Worm (Caenorhabditis elegans) whole organism, midembryonic: ENCODE data around the gene K07C11.10.
A peak's percentile ranks its signal among the peaks of the same experiment; 100 is the strongest.

Experiments used
- T22C8.4 ChIP-seq: fragments of 200-800 bp; sonication (Bioruptor generic); IDR thresholded peaks from 2 replicates; pipeline ENCODE4 v1.3.6; 2022; ENCODE audit warnings: missing genetic modification characterization, missing compliant biosample characterization
- cog-1 ChIP-seq: sonication (generic microtip); optimal IDR thresholded peaks from 2 replicates; lab custom pipeline; 2016; ENCODE audit warnings: missing genetic modification characterization, missing compliant biosample characterization
- flt-1 ChIP-seq: fragments of 200-800 bp; sonication (Bioruptor generic); IDR thresholded peaks from 2 replicates; pipeline ENCODE4 v1.3.6; 2022; ENCODE audit warnings: missing genetic modification characterization, missing compliant biosample characterization
- klf-2 ChIP-seq: fragments of 200-800 bp; sonication (Bioruptor generic); conservative IDR thresholded peaks from 2 replicates; pipeline ENCODE4 v1.3.6; 2022; ENCODE audit warnings: missing genetic modification reagents, missing genetic modification characterization, missing compliant biosample characterization
- med-1 ChIP-seq: sonication (generic microtip); optimal IDR thresholded peaks from 2 replicates; lab custom pipeline; 2017; ENCODE audit warnings: missing genetic modification characterization, mild to moderate bottlenecking, missing compliant biosample characterization, antibody characterized with exemption, missing genetic modification reagents; ENCODE audit not compliant: insufficient read depth
- ref-1 ChIP-seq: fragments of 200-800 bp; sonication (Bioruptor generic); conservative IDR thresholded peaks from 2 replicates; pipeline ENCODE4 v1.3.6; 2022; ENCODE audit warnings: missing genetic modification reagents, missing genetic modification characterization, missing compliant biosample characterization
- tab-1 ChIP-seq: fragments of 200-800 bp; sonication (Bioruptor generic); IDR thresholded peaks from 2 replicates; pipeline ENCODE4 v1.3.6; 2022; ENCODE audit warnings: missing genetic modification characterization, missing compliant biosample characterization
- ztf-23 ChIP-seq: fragments of 200-800 bp; sonication (Bioruptor generic); IDR thresholded peaks from 2 replicates; pipeline ENCODE4 v1.3.6; 2022; ENCODE audit warnings: missing genetic modification reagents, missing genetic modification characterization, missing compliant biosample characterization
- ztf-29 ChIP-seq: fragments of 200-800 bp; sonication (Bioruptor generic); IDR thresholded peaks from 2 replicates; pipeline ENCODE4 v1.3.6; 2022; ENCODE audit warnings: missing genetic modification reagents, missing genetic modification characterization, missing compliant biosample characterization

The K07C11.10 gene

ce11 chrV:8262212-8262611, 35.5 kb upstream of the K07C11.10 start:
- TF ChIP-seq ref-1 (GFP tag; lab: Robert Waterston, UW) = no peak
- no peak for TF ChIP-seq ztf-23
- TF ChIP-seq ztf-29 = no peak
- no peak for TF ChIP-seq med-1 (GFP tag; lab: Kevin White, UChicago)
- TF ChIP-seq klf-2 (GFP tag; lab: Robert Waterston, UW) = no peak
- no peak for TF ChIP-seq tab-1 (GFP tag; lab: Robert Waterston, UW)
- TF ChIP-seq flt-1 (GFP tag; lab: Robert Waterston, UW) = no peak
- TF ChIP-seq T22C8.4 (GFP tag; lab: Robert Waterston, UW) = no peak
- no peak for TF ChIP-seq cog-1 (tag; lab: Kevin White, UChicago)

- TF ChIP-seq med-1 (GFP tag; lab: Kevin White, UChicago) (no peak), flt-1 (GFP tag; lab: Robert Waterston, UW) (no peak), T22C8.4 (GFP tag; lab: Robert Waterston, UW) (no peak), ztf-23 (no peak), ref-1 (GFP tag; lab: Robert Waterston, UW) (no peak), klf-2 (GFP tag; lab: Robert Waterston, UW) (no peak), cog-1 (tag; lab: Kevin White, UChicago) (no peak), tab-1 (GFP tag; lab: Robert Waterston, UW) (no peak), ztf-29 (no peak)
These were observed 32.3 kb upstream of the K07C11.10 start, which contains the start of gene C16D9.1 for ce11 chrV:8259016-8259415. Gene C16D9.1 (plus strand): TSS chrV:8259316.

DNA sequence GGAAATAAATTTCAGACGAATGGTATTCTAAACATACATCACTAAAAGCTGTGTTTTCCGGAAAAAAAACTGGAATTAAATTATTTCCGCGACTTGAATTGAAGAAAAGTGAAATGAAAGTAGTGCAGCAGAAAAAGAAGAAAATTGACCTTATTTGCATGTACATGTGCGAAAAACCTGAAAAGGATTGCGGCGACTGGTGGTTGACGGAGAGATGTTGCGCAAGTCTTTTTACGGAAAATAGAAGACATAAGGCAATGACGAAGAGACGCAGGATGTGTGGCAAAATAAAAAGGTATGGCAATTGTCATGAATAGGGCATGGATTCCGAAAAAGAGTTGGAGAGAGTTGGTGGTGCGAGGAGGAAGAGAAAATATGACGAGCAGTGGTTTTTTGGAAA, 28.3 kb upstream of the K07C11.10 start:
- TF ChIP-seq cog-1 (tag; lab: Kevin White, UChicago) (no peak), T22C8.4 (GFP tag; lab: Robert Waterston, UW) (no peak), klf-2 (GFP tag; lab: Robert Waterston, UW) (no peak), ztf-29 (no peak), flt-1 (GFP tag; lab: Robert Waterston, UW) (no peak), ztf-23 (no peak), ref-1 (GFP tag; lab: Robert Waterston, UW) (no peak), med-1 (GFP tag; lab: Kevin White, UChicago) (no peak), tab-1 (GFP tag; lab: Robert Waterston, UW) (no peak)

DNA sequence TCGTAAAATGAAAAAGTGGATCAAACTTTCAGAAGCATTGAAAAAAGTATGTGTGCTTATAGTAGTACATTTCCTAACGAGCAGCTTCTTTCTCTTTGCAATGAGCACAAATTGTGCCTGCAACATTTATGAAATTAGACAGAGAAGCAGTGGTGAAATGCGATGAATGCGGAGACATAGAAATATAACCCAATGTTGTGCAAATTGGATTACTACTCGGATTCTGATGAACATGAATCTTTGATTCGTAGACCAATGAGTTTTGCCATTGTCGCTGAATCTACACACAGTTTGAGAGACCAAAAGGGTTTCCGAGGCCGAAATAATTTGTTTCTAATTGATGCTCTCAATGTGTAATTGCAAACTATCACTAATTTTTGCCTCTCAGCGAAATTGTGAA, 27.2 kb upstream of the K07C11.10 start:
- TF ChIP-seq flt-1 (GFP tag; lab: Robert Waterston, UW) = no peak
- no peak for TF ChIP-seq med-1 (GFP tag; lab: Kevin White, UChicago)
- TF ChIP-seq T22C8.4 (GFP tag; lab: Robert Waterston, UW) = no peak
- TF ChIP-seq ref-1 (GFP tag; lab: Robert Waterston, UW) = no peak
- no peak for TF ChIP-seq tab-1 (GFP tag; lab: Robert Waterston, UW)
- no peak for TF ChIP-seq klf-2 (GFP tag; lab: Robert Waterston, UW)
- no peak for TF ChIP-seq ztf-23
- no peak for TF ChIP-seq cog-1 (tag; lab: Kevin White, UChicago)

DNA sequence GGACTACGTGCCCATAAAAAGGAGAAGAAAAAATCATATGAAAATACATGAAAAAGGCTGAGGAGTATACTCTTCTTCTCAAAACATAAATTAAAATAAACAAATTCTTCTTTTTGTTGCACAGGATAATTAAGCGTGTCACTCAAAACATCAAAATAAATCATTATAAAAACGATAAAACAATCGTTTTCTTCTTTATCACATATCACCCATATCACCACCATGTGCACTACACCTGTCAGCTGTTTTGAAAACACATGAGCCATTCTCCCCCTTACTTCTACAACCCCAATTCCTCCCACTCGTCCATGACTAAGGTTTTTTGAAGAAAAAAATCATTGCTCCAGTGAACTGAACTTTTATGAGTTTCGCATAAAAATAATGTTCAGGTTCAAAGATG, 25.8 kb upstream of the K07C11.10 start:
- TF ChIP-seq flt-1 (GFP tag; lab: Robert Waterston, UW) (no peak), T22C8.4 (GFP tag; lab: Robert Waterston, UW) (no peak), klf-2 (GFP tag; lab: Robert Waterston, UW) (no peak)

DNA sequence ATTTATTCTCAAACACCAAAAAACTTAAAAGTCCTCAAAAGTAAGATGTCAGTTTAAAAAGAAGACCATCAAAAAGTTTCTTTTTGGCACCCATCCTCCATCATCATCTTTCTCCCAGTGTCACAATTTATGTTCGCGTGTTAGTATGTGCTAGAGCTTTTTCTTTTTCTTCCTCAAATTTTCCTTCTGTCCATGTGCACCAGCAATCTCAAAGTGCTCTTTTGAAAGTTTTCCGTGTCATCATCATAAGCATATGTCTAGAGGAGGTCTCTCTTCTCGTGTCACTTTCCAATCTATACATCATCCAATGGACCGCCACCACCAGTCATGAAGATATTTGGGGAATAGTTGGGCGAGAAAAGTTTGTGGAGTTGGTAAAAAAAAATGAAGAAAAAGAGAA, 24.4 kb upstream of the K07C11.10 start:
- no peak for TF ChIP-seq cog-1 (tag; lab: Kevin White, UChicago)
- TF ChIP-seq flt-1 (GFP tag; lab: Robert Waterston, UW) = no peak
- no peak for TF ChIP-seq tab-1 (GFP tag; lab: Robert Waterston, UW)
- TF ChIP-seq ref-1 (GFP tag; lab: Robert Waterston, UW) = no peak
- no peak for TF ChIP-seq T22C8.4 (GFP tag; lab: Robert Waterston, UW)
- TF ChIP-seq med-1 (GFP tag; lab: Kevin White, UChicago) = no peak
- TF ChIP-seq ztf-23 = no peak

ce11 chrV:8250208-8250607, 23.5 kb upstream of the K07C11.10 start, which contains the start of gene C16D9.6:
Gene C16D9.6 (minus strand): TSS chrV:8250308.
- no peak for TF ChIP-seq tab-1 (GFP tag; lab: Robert Waterston, UW)
- no peak for TF ChIP-seq T22C8.4 (GFP tag; lab: Robert Waterston, UW)
- TF ChIP-seq med-1 (GFP tag; lab: Kevin White, UChicago) = no peak
- TF ChIP-seq cog-1 (tag; lab: Kevin White, UChicago) = no peak
- TF ChIP-seq ref-1 (GFP tag; lab: Robert Waterston, UW) = no peak
- no peak for TF ChIP-seq klf-2 (GFP tag; lab: Robert Waterston, UW)
- TF ChIP-seq ztf-29 = no peak
- TF ChIP-seq flt-1 (GFP tag; lab: Robert Waterston, UW) = no peak
- TF ChIP-seq ztf-23 = no peak

- TF ChIP-seq flt-1 (GFP tag; lab: Robert Waterston, UW) (0 out of 2 replicates have a peak, but pooled peaks have one; percentile 36), med-1 (GFP tag; lab: Kevin White, UChicago) (no peak)
These were observed 20.8 kb upstream of the K07C11.10 start for ce11 chrV:8247311-8248105.

ce11 chrV:8245457-8245856, 18.7 kb upstream of the K07C11.10 start, which contains the start of gene C16D9.5:
Gene C16D9.5 (minus strand): TSS chrV:8245557.
- no peak for TF ChIP-seq flt-1 (GFP tag; lab: Robert Waterston, UW)
- TF ChIP-seq T22C8.4 (GFP tag; lab: Robert Waterston, UW) = no peak
- no peak for TF ChIP-seq klf-2 (GFP tag; lab: Robert Waterston, UW)
- TF ChIP-seq ref-1 (GFP tag; lab: Robert Waterston, UW) = no peak
- no peak for TF ChIP-seq cog-1 (tag; lab: Kevin White, UChicago)
- TF ChIP-seq ztf-23 = no peak
- TF ChIP-seq med-1 (GFP tag; lab: Kevin White, UChicago) = no peak
- TF ChIP-seq ztf-29 = no peak
- TF ChIP-seq tab-1 (GFP tag; lab: Robert Waterston, UW) = no peak
